Fruit fly (Drosophila melanogaster): Measurements from ENCODE around the gene CG13795.
A peak's percentile ranks its signal among the peaks of the same experiment; 100 is the strongest.

CG13795 gene

dm6 chr2L:7756835-7757234, 30.7 kb upstream of the CG13795 start (continued):
- no peak for TF ChIP-seq CG12769 (tag; optimal IDR thresholded peaks at IDR 0.05)
- TF ChIP-seq al (GFP tag; IDR thresholded peaks at IDR 0.05) = no peak
- TF ChIP-seq tgo (GFP tag; IDR thresholded peaks at IDR 0.05) = no peak; the same call in 2 of the 3 replicates
- peak; percentile 56; the same call in 1 of the 2 replicates for TF ChIP-seq slbo (GFP tag; IDR thresholded peaks at IDR 0.05)
- TF ChIP-seq az2 (GFP tag; optimal IDR thresholded peaks at IDR 0.05) = no peak
- no peak for TF ChIP-seq Oli (tag; optimal IDR thresholded peaks at IDR 0.05)
- 0 out of 2 replicates have a peak, but pooled peaks have one; percentile 11 for TF ChIP-seq stc (GFP tag; IDR thresholded peaks at IDR 0.05)
- no peak for TF ChIP-seq CG4328 (GFP tag; optimal IDR thresholded peaks at IDR 0.05)
- no peak for TF ChIP-seq hkb (optimal IDR thresholded peaks at IDR 0.05)
- TF ChIP-seq hkb (GFP tag; IDR thresholded peaks at IDR 0.05) = no peak
- TF ChIP-seq CG14860 (GFP tag; IDR thresholded peaks at IDR 0.05; ENCODE audit: partially characterized antibody) = no peak
- TF ChIP-seq CG18011 (GFP tag; optimal IDR thresholded peaks at IDR 0.05) = no peak
- TF ChIP-seq CG7839 (tag; optimal IDR thresholded peaks at IDR 0.05) = no peak
- no peak for TF ChIP-seq CG34224 (GFP tag; IDR thresholded peaks at IDR 0.05; ENCODE audit: partially characterized antibody)
- no peak for TF ChIP-seq Pdp1 (GFP tag; optimal IDR thresholded peaks at IDR 0.05)
- TF ChIP-seq ap (GFP tag; IDR thresholded peaks at IDR 0.05) = no peak
- no peak for TF ChIP-seq CG9817 (tag; optimal IDR thresholded peaks at IDR 0.05)
- no peak for TF ChIP-seq fru (optimal IDR thresholded peaks at IDR 0.05)
- TF ChIP-seq zen (tag; optimal IDR thresholded peaks at IDR 0.05) = no peak
- no peak for TF ChIP-seq CG30020 (tag; optimal IDR thresholded peaks at IDR 0.05)
- TF ChIP-seq PHDP (tag; optimal IDR thresholded peaks at IDR 0.05) = no peak
- TF ChIP-seq cad (GFP tag; optimal IDR thresholded peaks at IDR 0.05) = no peak
- no peak for TF ChIP-seq Nf-YB (GFP tag; optimal IDR thresholded peaks at IDR 0.05)
- TF ChIP-seq Opbp (GFP tag; IDR thresholded peaks at IDR 0.05; ENCODE audit: partially characterized antibody) = no peak
- TF ChIP-seq CG31365 (tag; optimal IDR thresholded peaks at IDR 0.05) = no peak
- no peak for TF ChIP-seq fd96Cb (tag; optimal IDR thresholded peaks at IDR 0.05)
- TF ChIP-seq hbn (GFP tag; IDR thresholded peaks at IDR 0.05; ENCODE audit: partially characterized antibody) = no peak
- no peak for TF ChIP-seq CG17361 (GFP tag; IDR thresholded peaks at IDR 0.05)
- no peak for TF ChIP-seq CG12391 (tag; optimal IDR thresholded peaks at IDR 0.05)
- no peak for TF ChIP-seq emc (GFP tag; optimal IDR thresholded peaks at IDR 0.05)
- TF ChIP-seq wek (GFP tag; optimal IDR thresholded peaks at IDR 0.05) = no peak
- TF ChIP-seq Hr51 (GFP tag; optimal IDR thresholded peaks at IDR 0.05) = no peak
- TF ChIP-seq klu (GFP tag; IDR thresholded peaks at IDR 0.05) = no peak
- no peak for TF ChIP-seq eyg (GFP tag; optimal IDR thresholded peaks at IDR 0.05)
- no peak for TF ChIP-seq fu2 (GFP tag; optimal IDR thresholded peaks at IDR 0.05)
- TF ChIP-seq Dfd (GFP tag; optimal IDR thresholded peaks at IDR 0.05) = no peak
- TF ChIP-seq org-1 (GFP tag; optimal IDR thresholded peaks at IDR 0.05) = no peak
- TF ChIP-seq CG7745 (tag; optimal IDR thresholded peaks at IDR 0.05) = no peak
- TF ChIP-seq CG1792 (GFP tag; optimal IDR thresholded peaks at IDR 0.05) = no peak
- no peak for TF ChIP-seq ac (GFP tag; optimal IDR thresholded peaks at IDR 0.05)
- no peak for TF ChIP-seq CG4854 (GFP tag; optimal IDR thresholded peaks at IDR 0.05)
- TF ChIP-seq ems (GFP tag; optimal IDR thresholded peaks at IDR 0.05) = no peak
- no peak for TF ChIP-seq gsb (GFP tag; IDR thresholded peaks at IDR 0.05)
- TF ChIP-seq CG4617 (GFP tag; optimal IDR thresholded peaks at IDR 0.05; ENCODE audit: borderline replicate concordance) = no peak
- TF ChIP-seq Spps (tag; optimal IDR thresholded peaks at IDR 0.05) = no peak
- TF ChIP-seq BEAF-32 (GFP tag; optimal IDR thresholded peaks at IDR 0.05) = no peak
- TF ChIP-seq CG14710 (tag; optimal IDR thresholded peaks at IDR 0.05) = no peak
- no peak for TF ChIP-seq rib (GFP tag; IDR thresholded peaks at IDR 0.05)
- no peak for TF ChIP-seq sim (GFP tag; IDR thresholded peaks at IDR 0.05)
- no peak for TF ChIP-seq repo (GFP tag; optimal IDR thresholded peaks at IDR 0.05)
- TF ChIP-seq Dad (GFP tag; optimal IDR thresholded peaks at IDR 0.05) = no peak
- TF ChIP-seq vfl (GFP tag; optimal IDR thresholded peaks at IDR 0.05) = no peak
